Worm (Caenorhabditis elegans): ENCODE results near the gene F54C9.9.

The F54C9.9 gene

ce11 chrII:8617516-8617915 is 39.7 kb downstream of the F54C9.9 start, which contains the start of gene chhy-1:
Gene chhy-1 (minus strand): TSS chrII:8617616.
- TF ChIP-seq cebp-2 (GFP tag; IDR thresholded peaks at IDR 0.05) (no peak), F33H1.4 (GFP tag; IDR thresholded peaks at IDR 0.05) (no peak), snpc-1.1 (tag; optimal IDR thresholded peaks at IDR 0.05; ENCODE audit: insufficient read depth) (no peak), B0035.1 (tag; optimal IDR thresholded peaks at IDR 0.05) (no peak), lin-40 (tag; optimal IDR thresholded peaks at IDR 0.05) (no peak), snpc-1.3 (tag; optimal IDR thresholded peaks at IDR 0.05; ENCODE audit: insufficient read depth) (no peak), attf-6 (GFP tag; IDR thresholded peaks at IDR 0.05) (no peak), unc-62 (GFP tag; optimal IDR thresholded peaks at IDR 0.05) (no peak), hmg-1.2 (GFP tag; IDR thresholded peaks at IDR 0.05) (no peak), dpff-1 (tag; optimal IDR thresholded peaks at IDR 0.05) (no peak), let-607 (tag; optimal IDR thresholded peaks at IDR 0.05) (no peak), ekl-4 (GFP tag; IDR thresholded peaks at IDR 0.05) (no peak), lin-35 (GFP tag; optimal IDR thresholded peaks at IDR 0.05) (no peak), Y53G8AR.9 (GFP tag; conservative IDR thresholded peaks at IDR 0.05) (no peak), tbx-9 (tag; optimal IDR thresholded peaks at IDR 0.05; ENCODE audit: borderline replicate concordance) (no peak), ceh-58 (GFP tag; IDR thresholded peaks at IDR 0.05) (no peak), C17E4.6 (GFP tag; IDR thresholded peaks at IDR 0.05) (no peak)

DNA sequence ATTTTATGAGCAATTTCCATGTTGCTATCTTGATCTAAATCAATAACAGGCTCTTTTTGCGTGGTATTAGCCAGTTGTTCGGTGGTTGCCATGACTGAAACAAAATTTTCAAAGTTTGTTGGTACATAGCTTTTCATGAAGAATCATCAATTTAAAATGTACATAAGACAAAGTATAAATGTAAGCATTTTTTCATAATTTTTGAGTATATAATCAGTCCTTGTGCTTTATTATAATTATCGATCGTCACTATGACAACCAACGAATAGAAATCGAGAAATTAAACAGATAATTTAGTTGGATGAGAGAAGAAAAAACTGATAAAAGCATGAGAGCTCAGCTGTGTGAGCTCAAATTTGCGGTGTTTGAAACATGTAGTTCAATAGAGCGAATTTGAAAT is 44.0 kb downstream of the F54C9.9 start, which contains the start of gene T22C8.3:
TSS of gene T22C8.3 (minus strand) at position 101 of the 400 bp plus-strand sequence.
- no peak for TF ChIP-seq fkh-3 (tag; optimal IDR thresholded peaks at IDR 0.05)
- TF ChIP-seq lir-1 (GFP tag; conservative IDR thresholded peaks at IDR 0.05) = no peak
- TF ChIP-seq ekl-4 (GFP tag; IDR thresholded peaks at IDR 0.05) = no peak
- TF ChIP-seq mxl-1 (tag; optimal IDR thresholded peaks at IDR 0.05) = no peak
- TF ChIP-seq nfya-1 (tag; optimal IDR thresholded peaks at IDR 0.05; ENCODE audit: borderline replicate concordance, insufficient read depth) = no peak
- TF ChIP-seq bed-2 (GFP tag; IDR thresholded peaks at IDR 0.05) = no peak
- no peak for TF ChIP-seq T07F8.4 (tag; optimal IDR thresholded peaks at IDR 0.05)
- no peak for TF ChIP-seq zim-3 (tag; optimal IDR thresholded peaks at IDR 0.05)
- no peak for TF ChIP-seq chd-7 (tag; optimal IDR thresholded peaks at IDR 0.05)
- TF ChIP-seq hsf-1 (GFP tag; IDR thresholded peaks at IDR 0.05) = no peak
- no peak for TF ChIP-seq Y95B8A.8 (GFP tag; IDR thresholded peaks at IDR 0.05)
- no peak for TF ChIP-seq hmg-1.2 (GFP tag; IDR thresholded peaks at IDR 0.05)
- TF ChIP-seq atf-7 (tag; optimal IDR thresholded peaks at IDR 0.05) = no peak
- TF ChIP-seq F52B5.7 (tag; optimal IDR thresholded peaks at IDR 0.05) = no peak
- TF ChIP-seq K12H6.12 (tag; optimal IDR thresholded peaks at IDR 0.05) = no peak
- TF ChIP-seq let-607 (tag; optimal IDR thresholded peaks at IDR 0.05) = no peak
- TF ChIP-seq egl-44 (GFP tag; IDR thresholded peaks at IDR 0.05) = no peak
- no peak for TF ChIP-seq nhr-90 (tag; optimal IDR thresholded peaks at IDR 0.05)
- TF ChIP-seq nhr-120 (GFP tag; IDR thresholded peaks at IDR 0.05) = no peak
- no peak for TF ChIP-seq unc-130 (GFP tag; optimal IDR thresholded peaks at IDR 0.05)

- TF ChIP-seq pbrm-1 (GFP tag; IDR thresholded peaks at IDR 0.05) (no peak), B0019.2 (GFP tag; conservative IDR thresholded peaks at IDR 0.05) (no peak), fkh-3 (tag; optimal IDR thresholded peaks at IDR 0.05) (no peak), mxl-1 (tag; optimal IDR thresholded peaks at IDR 0.05) (no peak), nhr-120 (GFP tag; IDR thresholded peaks at IDR 0.05) (no peak), ets-4 (GFP tag; optimal IDR thresholded peaks at IDR 0.05) (no peak), bed-2 (GFP tag; IDR thresholded peaks at IDR 0.05) (no peak)
Observed at ce11 chrII:8623396-8623795, 45.5 kb downstream of the F54C9.9 start, which contains the start of gene T22C8.4. Gene T22C8.4 (minus strand): TSS chrII:8623496.
